Worm (Caenorhabditis elegans) whole organism, late embryonic: Measurements from ENCODE around the gene F46F5.1.

Experiments
- C08G9.2 ChIP-seq: sonication (generic microtip); optimal IDR thresholded peaks from 2 replicates; lab custom pipeline; 2016; ENCODE audit warnings: mild to moderate bottlenecking, missing genetic modification characterization, moderate library complexity, missing compliant biosample characterization
- C38D4.7 ChIP-seq: fragments of 200-800 bp; sonication (Bioruptor generic); optimal IDR thresholded peaks from 2 replicates; lab custom pipeline; 2018; ENCODE audit warnings: mild to moderate bottlenecking, missing genetic modification characterization, moderate library complexity, missing compliant biosample characterization
- F13H6.1 ChIP-seq: sonication (generic microtip); optimal IDR thresholded peaks from 2 replicates; lab custom pipeline; 2016; ENCODE audit warnings: missing genetic modification characterization, missing compliant biosample characterization
- K09A11.1 ChIP-seq: sonication (generic microtip); optimal IDR thresholded peaks from 2 replicates; lab custom pipeline; 2017; ENCODE audit warnings: antibody characterized with exemption, mild to moderate bottlenecking, missing genetic modification characterization, missing compliant biosample characterization; ENCODE audit not compliant: insufficient read depth
- T23F11.4 ChIP-seq: fragments of 200-800 bp; sonication (Bioruptor generic); optimal IDR thresholded peaks from 2 replicates; lab custom pipeline; 2018; ENCODE audit warnings: mild to moderate bottlenecking, missing genetic modification characterization, missing compliant biosample characterization
- Y22D7AL.16 ChIP-seq: sonication (generic microtip); optimal IDR thresholded peaks from 2 replicates; lab custom pipeline; 2016; ENCODE audit warnings: missing genetic modification characterization, missing compliant biosample characterization
- ama-1 ChIP-seq: fragments of 150-350 bp; optimal IDR thresholded peaks from 2 replicates; lab custom pipeline; 2014
- ceh-14 ChIP-seq: sonication (generic microtip); optimal IDR thresholded peaks from 2 replicates; lab custom pipeline; 2016; ENCODE audit warnings: missing genotype, missing genetic modification characterization, missing compliant biosample characterization
- ceh-18 ChIP-seq: sonication (generic microtip); optimal IDR thresholded peaks from 2 replicates; lab custom pipeline; 2016; ENCODE audit warnings: missing genetic modification characterization, missing compliant biosample characterization
- ceh-19 ChIP-seq: fragments of 200-800 bp; sonication (Bioruptor generic); optimal IDR thresholded peaks from 2 replicates; lab custom pipeline; 2018; ENCODE audit warnings: mild to moderate bottlenecking, missing genetic modification characterization, missing compliant biosample characterization
- ceh-2 ChIP-seq: sonication (generic microtip); optimal IDR thresholded peaks from 2 replicates; lab custom pipeline; 2016; ENCODE audit warnings: missing genotype, missing genetic modification characterization, missing compliant biosample characterization
- ceh-22 ChIP-seq: sonication (generic microtip); optimal IDR thresholded peaks from 2 replicates; lab custom pipeline; 2017; ENCODE audit warnings: missing biosample characterization, missing genetic modification characterization
- ceh-24 ChIP-seq: sonication (generic microtip); optimal IDR thresholded peaks from 2 replicates; lab custom pipeline; 2016; ENCODE audit warnings: mild to moderate bottlenecking, missing genetic modification characterization, missing compliant biosample characterization
- ceh-30 ChIP-seq: fragments of 150-350 bp; optimal IDR thresholded peaks from 2 replicates; lab custom pipeline; 2014; ENCODE audit warnings: missing biosample characterization, missing genetic modification characterization
- ceh-45 ChIP-seq: fragments of 200-800 bp; sonication (Bioruptor generic); IDR thresholded peaks from 2 replicates; pipeline ENCODE4 v1.3.6; 2022; ENCODE audit warnings: missing genetic modification reagents, missing genetic modification characterization, missing compliant biosample characterization
- ceh-48 ChIP-seq: sonication (generic microtip); optimal IDR thresholded peaks from 2 replicates; lab custom pipeline; 2016; ENCODE audit warnings: missing genetic modification characterization, inconsistent platforms, missing compliant biosample characterization
- ceh-6 ChIP-seq: fragments of 200-800 bp; sonication (Bioruptor generic); optimal IDR thresholded peaks from 2 replicates; lab custom pipeline; 2018; ENCODE audit warnings: mild to moderate bottlenecking, missing genetic modification characterization, missing compliant biosample characterization
- ceh-9 ChIP-seq: sonication (generic microtip); optimal IDR thresholded peaks from 2 replicates; lab custom pipeline; 2016; ENCODE audit warnings: mild to moderate bottlenecking, missing genetic modification characterization, inconsistent platforms, missing compliant biosample characterization
- elt-4 ChIP-seq: sonication (generic microtip); optimal IDR thresholded peaks from 2 replicates; lab custom pipeline; 2016; ENCODE audit warnings: missing genetic modification characterization, missing compliant biosample characterization
- eyg-1 ChIP-seq: sonication (generic microtip); optimal IDR thresholded peaks from 2 replicates; lab custom pipeline; 2016; ENCODE audit warnings: missing genotype, missing genetic modification characterization, missing compliant biosample characterization
- fkh-10 ChIP-seq: fragments of 150-350 bp; optimal IDR thresholded peaks from 2 replicates; lab custom pipeline; 2014; ENCODE audit warnings: missing biosample characterization, missing genetic modification reagents, missing genetic modification characterization
- gmeb-2 ChIP-seq: sonication (generic microtip); optimal IDR thresholded peaks from 2 replicates; lab custom pipeline; 2016; ENCODE audit warnings: missing genetic modification characterization, inconsistent platforms, missing compliant biosample characterization
- hlh-13 ChIP-seq: fragments of 200-800 bp; sonication (Bioruptor generic); optimal IDR thresholded peaks from 2 replicates; lab custom pipeline; 2018; ENCODE audit warnings: mild to moderate bottlenecking, missing genetic modification characterization, missing compliant biosample characterization
- hlh-6 ChIP-seq: sonication (generic microtip); optimal IDR thresholded peaks from 2 replicates; lab custom pipeline; 2016; ENCODE audit warnings: missing genotype, missing genetic modification characterization, missing compliant biosample characterization
- lim-6 ChIP-seq: sonication (generic microtip); optimal IDR thresholded peaks from 2 replicates; lab custom pipeline; 2016; ENCODE audit warnings: missing genetic modification characterization, missing compliant biosample characterization
- lin-11 ChIP-seq: fragments of 200-800 bp; sonication (Bioruptor generic); optimal IDR thresholded peaks from 2 replicates; lab custom pipeline; 2018; ENCODE audit warnings: mild to moderate bottlenecking, missing genetic modification characterization, missing compliant biosample characterization
- mec-3 ChIP-seq: sonication (generic microtip); optimal IDR thresholded peaks from 2 replicates; lab custom pipeline; 2016; ENCODE audit warnings: borderline replicate concordance, missing genetic modification characterization, missing compliant biosample characterization
- nfya-1 ChIP-seq: sonication (generic microtip); optimal IDR thresholded peaks from 2 replicates; lab custom pipeline; 2017; ENCODE audit warnings: missing genetic modification characterization, mild to moderate bottlenecking, missing compliant biosample characterization, antibody characterized with exemption, moderate library complexity
- nhr-11 ChIP-seq: fragments of 150-350 bp; optimal IDR thresholded peaks from 2 replicates; lab custom pipeline; 2014; ENCODE audit warnings: missing biosample characterization, missing genetic modification characterization
- npax-4 ChIP-seq: sonication (generic microtip); optimal IDR thresholded peaks from 2 replicates; lab custom pipeline; 2016; ENCODE audit warnings: missing genetic modification characterization, missing compliant biosample characterization
- odd-2 ChIP-seq: sonication (generic microtip); optimal IDR thresholded peaks from 2 replicates; lab custom pipeline; 2017; ENCODE audit warnings: antibody characterized with exemption, mild to moderate bottlenecking, missing genetic modification characterization, missing compliant biosample characterization
- pax-1 ChIP-seq: fragments of 150-350 bp; optimal IDR thresholded peaks from 2 replicates; lab custom pipeline; 2014; ENCODE audit warnings: missing biosample characterization, missing genetic modification characterization
- pha-2 ChIP-seq: sonication (generic microtip); optimal IDR thresholded peaks from 2 replicates; lab custom pipeline; 2017; ENCODE audit warnings: mild to moderate bottlenecking, missing genetic modification characterization, missing compliant biosample characterization
- pros-1 ChIP-seq: fragments of 150-350 bp; optimal IDR thresholded peaks from 2 replicates; lab custom pipeline; 2014; ENCODE audit warnings: missing biosample characterization, missing genetic modification reagents, missing genetic modification characterization
- ref-2 ChIP-seq: sonication (generic microtip); optimal IDR thresholded peaks from 2 replicates; lab custom pipeline; 2016; ENCODE audit warnings: missing genetic modification characterization, missing compliant biosample characterization
- rnt-1 ChIP-seq: sonication (generic microtip); optimal IDR thresholded peaks from 2 replicates; lab custom pipeline; 2016; ENCODE audit warnings: missing genetic modification characterization, missing compliant biosample characterization
- sox-2 ChIP-seq: fragments of 200-800 bp; sonication (Bioruptor generic); IDR thresholded peaks from 2 replicates; pipeline ENCODE4 v1.3.6; 2022; ENCODE audit warnings: missing genetic modification reagents, missing genetic modification characterization, missing compliant biosample characterization
- tbx-2 ChIP-seq: sonication (generic microtip); optimal IDR thresholded peaks from 2 replicates; lab custom pipeline; 2016; ENCODE audit warnings: missing genetic modification characterization, missing compliant biosample characterization
- tbx-7 ChIP-seq: sonication (generic microtip); optimal IDR thresholded peaks from 2 replicates; lab custom pipeline; 2016; ENCODE audit warnings: missing genotype, missing genetic modification characterization, missing compliant biosample characterization
- unc-3 ChIP-seq, 2 experiments: fragments of 200-800 bp in 1 of 2; sonication (Bioruptor generic) in 1 of 2; sonication (generic microtip) in 1 of 2; conservative IDR thresholded peaks in 1 of 2; optimal IDR thresholded peaks in 1 of 2; 2 replicates each; pipeline versions ENCODE4 v1.3.6 to Lab custom; 2016 to 2022; ENCODE audit warnings: missing compliant biosample characterization in 2 of 2, missing genetic modification characterization in 2 of 2, missing genetic modification reagents in 1 of 2
- unc-42 ChIP-seq: sonication (generic microtip); optimal IDR thresholded peaks from 2 replicates; lab custom pipeline; 2016; ENCODE audit warnings: missing genotype, missing genetic modification characterization, missing compliant biosample characterization
- unc-86 ChIP-seq: sonication (generic microtip); optimal IDR thresholded peaks from 2 replicates; lab custom pipeline; 2016; ENCODE audit warnings: missing genetic modification characterization, missing compliant biosample characterization
- ztf-16 ChIP-seq: sonication (generic microtip); optimal IDR thresholded peaks from 2 replicates; lab custom pipeline; 2017; ENCODE audit warnings: missing genetic modification characterization, missing compliant biosample characterization

The F46F5.1 gene

ce11 chrII:756161-756560 lies 35.6 kb downstream of the F46F5.1 start:
- TF ChIP-seq ceh-48 (tag; lab: Kevin White, UChicago) (peak; percentile 16), mec-3 (tag; lab: Kevin White, UChicago) (no peak)

- no peak for TF ChIP-seq tbx-7 (tag; lab: Kevin White, UChicago)
- no peak for TF ChIP-seq ceh-9 (tag; lab: Kevin White, UChicago)
- TF ChIP-seq ztf-16 (tag; lab: Kevin White, UChicago) = no peak
- TF ChIP-seq ceh-18 (tag; lab: Kevin White, UChicago) = no peak
- no peak for TF ChIP-seq ceh-14 (tag; lab: Kevin White, UChicago)
- TF ChIP-seq nhr-11 (tag; lab: Kevin White, UChicago) = no peak
- TF ChIP-seq npax-4 (tag; lab: Kevin White, UChicago) = no peak
- no peak for TF ChIP-seq lim-6 (tag; lab: Kevin White, UChicago)
- no peak for TF ChIP-seq C38D4.7 (GFP tag; lab: Kevin White, UChicago)
- no peak for TF ChIP-seq unc-3 (GFP tag; conservative IDR thresholded peaks at IDR 0.05; lab: Robert Waterston, UW)
- TF ChIP-seq unc-3 (tag; optimal IDR thresholded peaks at IDR 0.05; lab: Kevin White, UChicago) = no peak
- TF ChIP-seq C08G9.2 (tag; lab: Kevin White, UChicago) = no peak
- no peak for TF ChIP-seq pax-1
- no peak for TF ChIP-seq ceh-2 (tag; lab: Kevin White, UChicago)
- TF ChIP-seq ref-2 (tag; lab: Kevin White, UChicago) = no peak
- TF ChIP-seq F13H6.1 (tag; lab: Kevin White, UChicago) = no peak
- TF ChIP-seq pros-1 (tag; lab: Kevin White, UChicago) = no peak
- no peak for TF ChIP-seq unc-86
- no peak for TF ChIP-seq pha-2 (tag; lab: Kevin White, UChicago)
These were observed 36.8 kb downstream of the F46F5.1 start for ce11 chrII:754971-755370.

ce11 chrII:753469-753868 lies 38.3 kb downstream of the F46F5.1 start:
- TF ChIP-seq rnt-1 (tag; lab: Kevin White, UChicago) (no peak), sox-2 (GFP tag; lab: Robert Waterston, UW) (no peak), npax-4 (tag; lab: Kevin White, UChicago) (no peak), lin-11 (tag; lab: Kevin White, UChicago) (no peak), ceh-19 (GFP tag; lab: Kevin White, UChicago) (no peak), fkh-10 (no peak), elt-4 (tag; lab: Kevin White, UChicago) (no peak), hlh-6 (no peak), tbx-2 (tag; lab: Kevin White, UChicago) (no peak), ceh-6 (no peak), ceh-9 (tag; lab: Kevin White, UChicago) (no peak), odd-2 (tag; lab: Kevin White, UChicago) (no peak), ceh-30 (tag; lab: Kevin White, UChicago) (no peak)

ce11 chrII:751850-752249 lies 39.9 kb downstream of the F46F5.1 start:
- TF ChIP-seq eyg-1 (tag; lab: Kevin White, UChicago) (no peak), unc-42 (tag; lab: Kevin White, UChicago) (no peak), lin-11 (tag; lab: Kevin White, UChicago) (no peak), Y22D7AL.16 (tag; lab: Kevin White, UChicago) (no peak), nfya-1 (tag; lab: Kevin White, UChicago) (no peak), ceh-24 (tag; lab: Kevin White, UChicago) (no peak), ama-1 (lab: Kevin White, UChicago) (no peak), gmeb-2 (no peak), mec-3 (tag; lab: Kevin White, UChicago) (no peak), T23F11.4 (GFP tag; lab: Kevin White, UChicago) (no peak), ceh-19 (GFP tag; lab: Kevin White, UChicago) (no peak), hlh-13 (GFP tag; lab: Kevin White, UChicago) (no peak), K09A11.1 (tag; lab: Kevin White, UChicago) (no peak), F13H6.1 (tag; lab: Kevin White, UChicago) (no peak), ceh-22 (tag; lab: Kevin White, UChicago) (no peak), ceh-45 (GFP tag; lab: Robert Waterston, UW) (no peak)
